Worm (Caenorhabditis elegans) whole organism, L4 larva: ENCODE measurements around the gene ZK507.1.

Source experiments
- F10B5.3 ChIP-seq: sonication (generic microtip); optimal IDR thresholded peaks from 2 replicates; lab custom pipeline; 2016; ENCODE audit warnings: mild to moderate bottlenecking, missing genetic modification characterization, missing compliant biosample characterization
- F49E8.2 ChIP-seq: sonication (generic microtip); optimal IDR thresholded peaks from 2 replicates; lab custom pipeline; 2016; ENCODE audit warnings: missing compliant biosample characterization, mild to moderate bottlenecking, missing genetic modification characterization, borderline replicate concordance
- T26A8.4 ChIP-seq: fragments of 200-800 bp; sonication (Bioruptor generic); IDR thresholded peaks from 2 replicates; pipeline ENCODE4 v1.3.6; 2022; ENCODE audit warnings: missing genetic modification characterization, missing compliant biosample characterization
- Y105C5A.15 ChIP-seq: fragments of 200-800 bp; sonication (Bioruptor generic); IDR thresholded peaks from 2 replicates; pipeline ENCODE4 v1.3.6; 2022; ENCODE audit warnings: missing genetic modification characterization, missing compliant biosample characterization
- aha-1 ChIP-seq: fragments of 150-350 bp; peaks from one replicate; lab custom pipeline; 2014; ENCODE audit warnings: missing biosample characterization, missing genetic modification characterization
- aly-2 ChIP-seq: sonication (generic microtip); optimal IDR thresholded peaks from 2 replicates; lab custom pipeline; 2018; ENCODE audit warnings: missing biosample characterization, missing genetic modification characterization
- ceh-44 ChIP-seq: fragments of 200-800 bp; sonication (Bioruptor generic); IDR thresholded peaks from 2 replicates; pipeline ENCODE4 v1.3.6; 2022; ENCODE audit warnings: missing genetic modification reagents, missing genetic modification characterization, missing compliant biosample characterization
- ces-1 ChIP-seq: fragments of 150-350 bp; sonication (generic microtip); optimal IDR thresholded peaks from 4 replicates; lab custom pipeline; 2014; ENCODE audit warnings: missing biosample characterization, missing genetic modification reagents, missing genetic modification characterization
- daf-16 ChIP-seq, 3 experiments: sonication (generic microtip); optimal IDR thresholded peaks; 2 replicates each; lab custom pipeline; 2016 to 2017; ENCODE audit warnings: missing genetic modification characterization in 3 of 3, missing genetic modification reagents in 3 of 3, mild to moderate bottlenecking in 2 of 3, missing compliant biosample characterization in 2 of 3, missing biosample characterization in 1 of 3, moderate library complexity in 1 of 3
- daf-8 ChIP-seq: fragments of 200-800 bp; sonication (Bioruptor generic); IDR thresholded peaks from 2 replicates; pipeline ENCODE4 v1.3.6; 2022; ENCODE audit warnings: missing genetic modification characterization, missing compliant biosample characterization
- dmd-6 ChIP-seq: fragments of 200-800 bp; sonication (Bioruptor generic); IDR thresholded peaks from 2 replicates; pipeline ENCODE4 v1.3.6; 2022; ENCODE audit warnings: missing genetic modification reagents, missing genetic modification characterization, missing compliant biosample characterization
- dmd-8 ChIP-seq: fragments of 200-800 bp; sonication (Bioruptor generic); IDR thresholded peaks from 2 replicates; pipeline ENCODE4 v1.3.6; 2022; ENCODE audit warnings: missing genetic modification characterization, missing compliant biosample characterization
- duxl-1 ChIP-seq: sonication (generic microtip); optimal IDR thresholded peaks from 2 replicates; lab custom pipeline; 2016; ENCODE audit warnings: mild to moderate bottlenecking, missing genetic modification characterization, moderate library complexity, missing compliant biosample characterization; ENCODE audit not compliant: poor library complexity
- dve-1 ChIP-seq: sonication (generic microtip); optimal IDR thresholded peaks from 2 replicates; lab custom pipeline; 2017; ENCODE audit warnings: antibody characterized with exemption, mild to moderate bottlenecking, missing genetic modification characterization, missing compliant biosample characterization; ENCODE audit not compliant: insufficient read depth
- egl-27 ChIP-seq: sonication (generic microtip); optimal IDR thresholded peaks from 3 replicates; lab custom pipeline; 2017; ENCODE audit warnings: missing biosample characterization, missing genetic modification reagents, missing genetic modification characterization
- hmg-1.1 ChIP-seq: fragments of 200-800 bp; sonication (Bioruptor generic); IDR thresholded peaks from 2 replicates; pipeline ENCODE4 v1.3.6; 2022; ENCODE audit warnings: missing genetic modification reagents, missing genetic modification characterization, missing compliant biosample characterization
- lin-15B ChIP-seq: fragments of 150-350 bp; sonication (generic microtip); optimal IDR thresholded peaks from 3 replicates; lab custom pipeline; 2014; ENCODE audit warnings: missing biosample characterization, missing genetic modification characterization
- lin-29 ChIP-seq: fragments of 200-800 bp; sonication (Bioruptor generic); IDR thresholded peaks from 2 replicates; pipeline ENCODE4 v1.3.6; 2022; ENCODE audit warnings: missing genetic modification reagents, missing genetic modification characterization, missing compliant biosample characterization
- lin-39 ChIP-seq: fragments of 150-350 bp; optimal IDR thresholded peaks from 2 replicates; lab custom pipeline; 2014; ENCODE audit warnings: missing biosample characterization, missing genetic modification reagents, missing genetic modification characterization
- lir-3 ChIP-seq: sonication (generic microtip); optimal IDR thresholded peaks from 2 replicates; lab custom pipeline; 2016; ENCODE audit warnings: mild to moderate bottlenecking, missing genetic modification characterization, missing compliant biosample characterization
- mdt-29 ChIP-seq: fragments of 200-800 bp; sonication (Bioruptor generic); IDR thresholded peaks from 2 replicates; pipeline ENCODE4 v1.3.6; 2022; ENCODE audit warnings: missing genetic modification reagents, missing genetic modification characterization, missing compliant biosample characterization
- mxl-2 ChIP-seq: fragments of 200-800 bp; sonication (Bioruptor generic); conservative IDR thresholded peaks from 2 replicates; pipeline ENCODE4 v1.3.6; 2022; ENCODE audit warnings: missing genetic modification reagents, missing genetic modification characterization, missing compliant biosample characterization
- nhr-25 ChIP-seq: sonication (generic microtip); optimal IDR thresholded peaks from 2 replicates; lab custom pipeline; 2017; ENCODE audit warnings: missing genetic modification characterization, mild to moderate bottlenecking, missing compliant biosample characterization, antibody characterized with exemption, moderate library complexity, borderline replicate concordance; ENCODE audit not compliant: insufficient read depth
- nhr-28 ChIP-seq: fragments of 150-350 bp; optimal IDR thresholded peaks from 2 replicates; lab custom pipeline; 2014; ENCODE audit warnings: missing biosample characterization, missing genetic modification characterization
- nhr-76 ChIP-seq: fragments of 150-350 bp; optimal IDR thresholded peaks from 2 replicates; lab custom pipeline; 2014; ENCODE audit warnings: missing biosample characterization, missing genetic modification characterization
- pqm-1 ChIP-seq: sonication (generic microtip); optimal IDR thresholded peaks from 2 replicates; lab custom pipeline; 2017; ENCODE audit warnings: missing biosample characterization, missing genetic modification characterization
- set-16 ChIP-seq: fragments of 200-800 bp; sonication (Bioruptor generic); IDR thresholded peaks from 2 replicates; pipeline ENCODE4 v1.3.6; 2022; ENCODE audit warnings: missing genetic modification reagents, missing genetic modification characterization, missing compliant biosample characterization
- unc-62 ChIP-seq, 3 experiments: fragments of 150-350 bp in 1 of 3; sonication (generic microtip); optimal IDR thresholded peaks in 2 of 3; peaks in 1 of 3; 1 replicate in 1 of 3; 2 replicates in 2 of 3; lab custom pipeline; 2014 to 2017; ENCODE audit warnings: missing biosample characterization in 3 of 3, missing genetic modification characterization in 3 of 3, missing genetic modification reagents in 3 of 3, missing genotype in 1 of 3
- zfp-2 ChIP-seq: sonication (generic microtip); optimal IDR thresholded peaks from 2 replicates; lab custom pipeline; 2016; ENCODE audit warnings: mild to moderate bottlenecking, missing genetic modification characterization, missing compliant biosample characterization
- zfp-3 ChIP-seq: fragments of 200-800 bp; sonication (Bioruptor generic); conservative IDR thresholded peaks from 2 replicates; pipeline ENCODE4 v1.3.6; 2022; ENCODE audit warnings: missing genetic modification reagents, missing genetic modification characterization, missing compliant biosample characterization
- zip-11 ChIP-seq: fragments of 200-800 bp; sonication (Bioruptor generic); IDR thresholded peaks from 2 replicates; pipeline ENCODE4 v1.3.6; 2022; ENCODE audit warnings: missing genetic modification characterization, missing compliant biosample characterization
- ztf-11 ChIP-seq: fragments of 150-350 bp; optimal IDR thresholded peaks from 2 replicates; lab custom pipeline; 2014; ENCODE audit warnings: missing biosample characterization, missing genetic modification characterization

ZK507.1 gene

DNA sequence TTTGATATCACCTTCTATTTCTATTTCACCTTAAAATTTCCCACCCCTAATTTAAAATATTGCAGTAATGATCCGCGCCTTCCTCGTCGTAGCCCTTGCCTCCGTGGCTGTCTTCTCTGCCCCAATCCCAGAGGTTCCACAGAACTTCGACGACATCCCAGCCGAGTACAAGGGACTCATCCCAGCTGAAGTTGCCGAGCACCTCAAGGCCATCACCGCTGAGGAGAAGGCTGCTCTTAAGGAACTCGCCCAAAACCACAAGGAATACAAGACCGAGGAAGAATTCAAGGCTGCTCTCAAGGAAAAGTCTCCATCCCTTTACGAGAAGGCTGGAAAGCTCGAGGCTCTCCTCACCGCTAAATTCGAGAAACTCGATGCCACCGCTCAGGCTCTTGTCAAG, 19.3 kb downstream of the ZK507.1 start, which contains the start of gene far-2:
Gene far-2, plus strand, starts transcription at position 66 of the 400 bp plus-strand sequence.
- TF ChIP-seq unc-62 (GFP tag; optimal IDR thresholded peaks at IDR 0.05 in 1 of 2; lab: Kevin White, UChicago) (peak in 1 of 2 experiments; percentile 16), unc-62 (tag; optimal IDR thresholded peaks at IDR 0.05; lab: Kevin White, UChicago) (no peak), set-16 (GFP tag; lab: Robert Waterston, UW) (peak; percentile 75), F10B5.3 (tag; lab: Kevin White, UChicago) (no peak), duxl-1 (no peak)

DNA sequence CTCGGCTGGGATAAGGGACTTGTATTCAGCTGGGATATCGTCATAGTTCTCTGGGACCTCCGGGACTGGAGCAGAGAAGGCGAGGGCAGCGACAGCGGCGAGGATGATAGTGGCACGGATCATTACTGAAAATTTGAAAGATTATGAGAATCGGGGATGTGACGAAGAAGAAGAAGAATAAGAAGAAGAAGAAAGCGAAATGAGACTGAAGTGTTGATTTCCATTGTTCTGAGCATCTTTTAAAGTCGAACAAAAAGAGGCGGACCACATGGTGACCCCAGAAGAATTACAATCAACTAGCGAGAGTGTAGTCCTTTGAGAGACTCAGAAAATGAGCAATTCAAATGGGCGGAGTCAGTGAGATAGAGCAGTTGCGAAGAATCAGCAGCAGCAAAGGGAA, 20.1 kb downstream of the ZK507.1 start, which contains the start of gene far-1:
Gene far-1, minus strand, starts transcription at position 125 of the 400 bp plus-strand sequence.
- TF ChIP-seq unc-62 (GFP tag; optimal IDR thresholded peaks at IDR 0.05 in 1 of 2; lab: Kevin White, UChicago) (peak in 1 of 2 experiments; percentile 48), unc-62 (tag; optimal IDR thresholded peaks at IDR 0.05; lab: Kevin White, UChicago) (no peak), aly-2 (tag; lab: Kevin White, UChicago) (no peak)
- TF ChIP-seq, all 104 proteins: peak for 1

ce11 chrIII:9080127-9080526, 21.0 kb downstream of the ZK507.1 start:
- TF ChIP-seq aha-1 = peak; percentile 22
- no peak for TF ChIP-seq lin-29 (GFP tag; lab: Robert Waterston, UW)

- no peak for TF ChIP-seq dmd-8 (GFP tag; lab: Robert Waterston, UW)
- TF ChIP-seq zip-11 = no peak
- TF ChIP-seq Y105C5A.15 (GFP tag; lab: Robert Waterston, UW) = no peak
These were observed 23.4 kb downstream of the ZK507.1 start, which contains the start of gene F02A9.1 for ce11 chrIII:9077708-9078107. F02A9.1 (minus strand) TSS chrIII:9077808.

DNA sequence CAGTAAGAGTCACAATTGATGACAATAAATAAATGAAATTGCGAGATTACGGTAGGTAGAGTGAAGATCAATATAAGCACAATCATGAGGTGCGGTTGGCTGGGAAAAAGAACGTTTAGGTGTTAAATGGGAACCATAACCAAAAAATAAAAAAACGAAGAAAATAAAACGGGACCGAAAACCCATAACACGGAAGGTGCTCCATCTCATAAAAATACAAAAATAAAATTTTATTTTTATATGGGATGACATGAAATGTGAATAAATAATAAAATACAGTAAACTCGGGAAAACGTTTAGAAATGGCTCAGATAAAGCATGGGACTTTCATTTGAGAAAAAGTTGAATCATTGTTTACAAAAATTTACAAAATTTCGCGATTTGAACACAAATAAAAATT, 25.6 kb downstream of the ZK507.1 start, which contains the start of gene F02A9.7:
Gene F02A9.7, minus strand, starts transcription at position 101 of the 400 bp plus-strand sequence.
- TF ChIP-seq lin-15B (tag; lab: Kevin White, UChicago) = no peak
- TF ChIP-seq zfp-3 = no peak
- no peak for TF ChIP-seq ceh-44 (GFP tag; lab: Robert Waterston, UW)
- TF ChIP-seq hmg-1.1 = no peak
- no peak for TF ChIP-seq nhr-28
- no peak for TF ChIP-seq ces-1 (GFP tag; lab: Kevin White, UChicago)
- no peak for TF ChIP-seq dmd-6 (GFP tag; lab: Robert Waterston, UW)
- no peak for TF ChIP-seq nhr-76 (tag; lab: Kevin White, UChicago)

ce11 chrIII:9072704-9073103, 28.4 kb downstream of the ZK507.1 start:
- no peak for TF ChIP-seq ztf-11 (tag; lab: Kevin White, UChicago)
- TF ChIP-seq unc-62 (GFP tag; optimal IDR thresholded peaks at IDR 0.05 in 1 of 2; lab: Kevin White, UChicago) = peak in 1 of 2 experiments; percentile 93
- TF ChIP-seq unc-62 (tag; optimal IDR thresholded peaks at IDR 0.05; lab: Kevin White, UChicago) = no peak
- TF ChIP-seq, all 104 proteins: peak for 1

DNA sequence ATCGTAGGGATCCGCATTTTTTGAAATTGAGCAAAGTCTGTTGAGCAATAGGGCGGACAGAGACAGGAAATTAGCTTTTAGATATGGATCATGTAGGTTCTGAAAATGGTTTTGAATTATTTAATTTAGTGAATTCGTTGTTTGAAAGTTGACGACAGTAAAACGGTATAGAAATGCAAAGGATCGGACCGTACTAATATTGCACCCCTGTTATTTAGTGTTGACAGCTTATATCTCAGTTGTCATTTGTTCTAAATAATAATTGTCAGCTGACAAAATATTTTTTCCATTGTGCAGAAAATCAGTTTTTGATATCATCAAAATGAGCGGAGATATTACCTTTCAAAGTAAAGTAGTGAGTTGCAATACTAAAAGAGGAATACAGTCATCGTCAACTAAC, 29.7 kb downstream of the ZK507.1 start, which contains the start of gene lin-12:
Gene lin-12, minus strand, starts transcription at position 101 of the 400 bp plus-strand sequence.
- TF ChIP-seq zip-11 = no peak
- no peak for TF ChIP-seq egl-27 (tag; lab: Kevin White, UChicago)
- no peak for TF ChIP-seq F49E8.2 (tag; lab: Kevin White, UChicago)
- TF ChIP-seq lin-39 (tag; lab: Kevin White, UChicago) = no peak
- TF ChIP-seq mxl-2 = no peak
- no peak for TF ChIP-seq zfp-2
- no peak for TF ChIP-seq daf-8
- no peak for TF ChIP-seq nhr-25

- TF ChIP-seq daf-16 (GFP tag; optimal IDR thresholded peaks at IDR 0.05; lab: Kevin White, UChicago) = no peak
- no peak for TF ChIP-seq daf-16 (tag; optimal IDR thresholded peaks at IDR 0.05; lab: Kevin White, UChicago)
- TF ChIP-seq T26A8.4 (GFP tag; lab: Robert Waterston, UW) = no peak
- TF ChIP-seq pqm-1 = peak; percentile 59
- peak; percentile 1 for TF ChIP-seq dve-1 (tag; lab: Kevin White, UChicago)
- TF ChIP-seq mdt-29 (GFP tag; lab: Robert Waterston, UW) = no peak
- no peak for TF ChIP-seq lir-3 (tag; lab: Kevin White, UChicago)
- TF ChIP-seq aha-1 = peak; percentile 71
These were observed 31.4 kb downstream of the ZK507.1 start for ce11 chrIII:9069712-9070111.
